Fruit fly (Drosophila melanogaster): Measurements from ENCODE around the gene Mhcl.

Gene Mhcl

dm6 chr3R:16024110-16024509 is 74.5 kb downstream of the Mhcl start:
- no peak for TF ChIP-seq ftz-f1 (GFP tag; optimal IDR thresholded peaks at IDR 0.05)
- TF ChIP-seq CG5953 (GFP tag; IDR thresholded peaks at IDR 0.05), result no peak
- TF ChIP-seq row (GFP tag; IDR thresholded peaks at IDR 0.05), result 0 out of 3 replicates have a peak, but pooled peaks have one; percentile 0
- TF ChIP-seq Nf-YC (tag; optimal IDR thresholded peaks at IDR 0.05), result peak; percentile 80
- no peak for TF ChIP-seq Antp (GFP tag; optimal IDR thresholded peaks at IDR 0.05)
- TF ChIP-seq z (GFP tag; IDR thresholded peaks at IDR 0.05), result no peak
- TF ChIP-seq Hand (GFP tag; optimal IDR thresholded peaks at IDR 0.05), result no peak
- TF ChIP-seq Hr39 (optimal IDR thresholded peaks at IDR 0.05), result peak; percentile 61
- no peak for TF ChIP-seq dimm (GFP tag; IDR thresholded peaks at IDR 0.05)
- TF ChIP-seq Nf-YB (GFP tag; optimal IDR thresholded peaks at IDR 0.05), result peak; percentile 91
- TF ChIP-seq Ets65A (GFP tag), result peak; percentile 60
- TF ChIP-seq tna (GFP tag; IDR thresholded peaks at IDR 0.05; ENCODE audit: partially characterized antibody), result no peak
- no peak for TF ChIP-seq Doc2 (GFP tag; IDR thresholded peaks at IDR 0.05)
- peak; percentile 50 for TF ChIP-seq crol (GFP tag; IDR thresholded peaks at IDR 0.05)
- no peak for TF ChIP-seq mam (GFP tag; optimal IDR thresholded peaks at IDR 0.05)
- peak; percentile 7 for TF ChIP-seq cg (GFP tag; optimal IDR thresholded peaks at IDR 0.05)

dm6 chr3R:16023627-16024026 is 74.9 kb downstream of the Mhcl start:
- TF ChIP-seq ci (GFP tag; IDR thresholded peaks at IDR 0.05), result no peak
- TF ChIP-seq row (GFP tag; IDR thresholded peaks at IDR 0.05), result 0 out of 3 replicates have a peak, but pooled peaks have one; percentile 7

DNA sequence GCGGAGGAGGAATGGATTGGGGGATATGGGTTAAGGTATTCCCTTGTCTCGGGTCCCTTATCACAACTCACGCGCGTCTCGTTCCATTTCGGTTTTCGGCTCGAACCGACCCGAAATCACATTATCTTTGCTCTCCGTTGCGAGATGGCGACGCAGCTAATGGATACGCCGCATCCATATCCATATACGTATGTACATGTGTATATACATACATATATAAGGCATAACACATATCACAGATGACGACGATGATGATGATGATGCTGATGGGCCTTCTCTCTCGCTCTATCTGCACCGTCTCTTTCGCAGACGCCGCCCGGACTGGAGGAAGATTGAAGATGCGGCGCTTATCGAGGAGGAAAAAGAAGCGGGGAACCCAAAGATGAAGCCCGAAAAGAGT is 76.6 kb downstream of the Mhcl start:
- no peak for TF ChIP-seq toy (GFP tag; IDR thresholded peaks at IDR 0.05)
- TF ChIP-seq crol (GFP tag; IDR thresholded peaks at IDR 0.05), result peak; percentile 39; the same call in 1 of the 2 replicates
- peak; percentile 61 for TF ChIP-seq Nf-YB (GFP tag; optimal IDR thresholded peaks at IDR 0.05)
- TF ChIP-seq Lpt (GFP tag; optimal IDR thresholded peaks at IDR 0.05), result no peak
- TF ChIP-seq gsb (GFP tag; IDR thresholded peaks at IDR 0.05), result no peak
- TF ChIP-seq Dek (tag; optimal IDR thresholded peaks at IDR 0.05), result no peak
- TF ChIP-seq Atf3 (GFP tag; optimal IDR thresholded peaks at IDR 0.05), result no peak
- TF ChIP-seq Gug (GFP tag; IDR thresholded peaks at IDR 0.05), result no peak
- no peak for TF ChIP-seq az2 (GFP tag; optimal IDR thresholded peaks at IDR 0.05)
- TF ChIP-seq otp (GFP tag; IDR thresholded peaks at IDR 0.05), result no peak
- TF ChIP-seq CG13624 (GFP tag; optimal IDR thresholded peaks at IDR 0.05), result no peak
- peak; percentile 40 for TF ChIP-seq Deaf1 (tag; optimal IDR thresholded peaks at IDR 0.05)
- peak; percentile 55 for TF ChIP-seq CG15479 (GFP tag; optimal IDR thresholded peaks at IDR 0.05)
- TF ChIP-seq peb (GFP tag; IDR thresholded peaks at IDR 0.05), result no peak
- no peak for TF ChIP-seq nom (GFP tag; optimal IDR thresholded peaks at IDR 0.05)
- no peak for TF ChIP-seq Opbp (GFP tag; IDR thresholded peaks at IDR 0.05; ENCODE audit: partially characterized antibody)
- peak; percentile 5 for TF ChIP-seq Nf-YC (tag; optimal IDR thresholded peaks at IDR 0.05)
- TF ChIP-seq CG1832 (GFP tag; optimal IDR thresholded peaks at IDR 0.05), result peak; percentile 29
- no peak for TF ChIP-seq gt (GFP tag; IDR thresholded peaks at IDR 0.05)
- no peak for TF ChIP-seq CG30403 (GFP tag; optimal IDR thresholded peaks at IDR 0.05)
- no peak for TF ChIP-seq row (GFP tag; IDR thresholded peaks at IDR 0.05)
